Fruit fly (Drosophila melanogaster) Kc167 (cell line): Measurements from ENCODE around the gene CG12426.

Experiments
- Sin3A ChIP-seq: fragments of >200 bp; optimal IDR thresholded peaks from 2 replicates; lab custom pipeline; 2018; ENCODE audit warnings: missing external identifiers
- insv ChIP-seq: fragments of >200 bp; optimal IDR thresholded peaks from 3 replicates; lab custom pipeline; 2018; ENCODE audit warnings: missing external identifiers

- TF ChIP-seq insv (lab: Kevin White, UChicago): no peak
- TF ChIP-seq Sin3A (lab: Kevin White, UChicago): no peak
Observed at dm6 chr3R:27920883-27921282, 48.7 kb upstream of the CG12426 start, which contains the start of gene CG12259.
